Fruit fly (Drosophila melanogaster): Measurements from ENCODE around the gene CG13042.

Gene CG13042

dm6 chr3L:16356171-16356765 is 48.0 kb upstream of the CG13042 start (continued):
- TF ChIP-seq org-1 (GFP tag; optimal IDR thresholded peaks at IDR 0.05), result no peak
- no peak for TF ChIP-seq kni (GFP tag; optimal IDR thresholded peaks at IDR 0.05)
- TF ChIP-seq Dref (GFP tag; IDR thresholded peaks at IDR 0.05), result no peak
- no peak for TF ChIP-seq vfl (GFP tag; optimal IDR thresholded peaks at IDR 0.05)
- TF ChIP-seq CG31224 (GFP tag; IDR thresholded peaks at IDR 0.05), result peak; percentile 74
- TF ChIP-seq Hmx (GFP tag; optimal IDR thresholded peaks at IDR 0.05), result no peak
- TF ChIP-seq zfh2 (GFP tag; optimal IDR thresholded peaks at IDR 0.05), result no peak
- no peak for TF ChIP-seq CG7745 (tag; optimal IDR thresholded peaks at IDR 0.05)
- no peak for TF ChIP-seq Mes4 (GFP tag; optimal IDR thresholded peaks at IDR 0.05)
- no peak for TF ChIP-seq CG1792 (GFP tag; optimal IDR thresholded peaks at IDR 0.05)
- TF ChIP-seq Meics (GFP tag; optimal IDR thresholded peaks at IDR 0.05), result peak; percentile 25
- TF ChIP-seq Oli (tag; optimal IDR thresholded peaks at IDR 0.05), result no peak
- no peak for TF ChIP-seq CG2116 (GFP tag; optimal IDR thresholded peaks at IDR 0.05)
- no peak for TF ChIP-seq ind (GFP tag; optimal IDR thresholded peaks at IDR 0.05)
- TF ChIP-seq Ets65A (GFP tag), result no peak
- 0 out of 2 replicates have a peak, but pooled peaks have one; percentile 17 for TF ChIP-seq CG10321 (GFP tag; IDR thresholded peaks at IDR 0.05)
- TF ChIP-seq eyg (GFP tag; optimal IDR thresholded peaks at IDR 0.05), result no peak
- no peak for TF ChIP-seq unpg (GFP tag; optimal IDR thresholded peaks at IDR 0.05)
- TF ChIP-seq pzg (GFP tag; optimal IDR thresholded peaks at IDR 0.05), result no peak
- TF ChIP-seq abd-A (tag; optimal IDR thresholded peaks at IDR 0.05), result no peak
- TF ChIP-seq pros (GFP tag; optimal IDR thresholded peaks at IDR 0.05), result no peak
- TF ChIP-seq Jarid2 (GFP tag; optimal IDR thresholded peaks at IDR 0.05), result no peak
- no peak for TF ChIP-seq CG12942 (GFP tag; optimal IDR thresholded peaks at IDR 0.05)
- no peak for TF ChIP-seq btn (GFP tag; optimal IDR thresholded peaks at IDR 0.05)
- no peak for TF ChIP-seq dimm (GFP tag; IDR thresholded peaks at IDR 0.05)
- no peak for TF ChIP-seq CG10431 (GFP tag; optimal IDR thresholded peaks at IDR 0.05)
- no peak for TF ChIP-seq repo (GFP tag; optimal IDR thresholded peaks at IDR 0.05)
- TF ChIP-seq Dbx (GFP tag; IDR thresholded peaks at IDR 0.05), result 0 out of 3 replicates have a peak, but pooled peaks have one; percentile 15
- TF ChIP-seq Hr78 (GFP tag; optimal IDR thresholded peaks at IDR 0.05), result no peak
- TF ChIP-seq C15 (GFP tag; IDR thresholded peaks at IDR 0.05), result no peak
- TF ChIP-seq CG6175 (GFP tag; IDR thresholded peaks at IDR 0.05), result no peak
- TF ChIP-seq Sox100B (GFP tag; optimal IDR thresholded peaks at IDR 0.05), result no peak
- no peak for TF ChIP-seq Kr (GFP tag; optimal IDR thresholded peaks at IDR 0.05)
- no peak for TF ChIP-seq al (GFP tag; IDR thresholded peaks at IDR 0.05)
- TF ChIP-seq ato (GFP tag; IDR thresholded peaks at IDR 0.05; ENCODE audit: partially characterized antibody), result no peak
- TF ChIP-seq CG31441 (GFP tag; IDR thresholded peaks at IDR 0.05), result no peak
- no peak for TF ChIP-seq NK7.1 (GFP tag; optimal IDR thresholded peaks at IDR 0.05)
- TF ChIP-seq cato (GFP tag; optimal IDR thresholded peaks at IDR 0.05; ENCODE audit: borderline replicate concordance), result no peak
- TF ChIP-seq peb (GFP tag; IDR thresholded peaks at IDR 0.05), result no peak
- TF ChIP-seq az2 (GFP tag; optimal IDR thresholded peaks at IDR 0.05), result no peak
- no peak for TF ChIP-seq HHEX (GFP tag; optimal IDR thresholded peaks at IDR 0.05)
- TF ChIP-seq dm (GFP tag; optimal IDR thresholded peaks at IDR 0.05), result no peak
- no peak for TF ChIP-seq MESR4 (GFP tag; optimal IDR thresholded peaks at IDR 0.05)
- TF ChIP-seq CG4707 (GFP tag; optimal IDR thresholded peaks at IDR 0.05), result no peak
- no peak for TF ChIP-seq sqz (GFP tag; optimal IDR thresholded peaks at IDR 0.05)
- no peak for TF ChIP-seq CG10209 (GFP tag; optimal IDR thresholded peaks at IDR 0.05)
- no peak for TF ChIP-seq croc (GFP tag; conservative IDR thresholded peaks at IDR 0.05)
- TF ChIP-seq Bteb2 (GFP tag; optimal IDR thresholded peaks at IDR 0.05), result no peak
- TF ChIP-seq psq (GFP tag; optimal IDR thresholded peaks at IDR 0.05), result no peak
- peak; percentile 41; the same call in 1 of the 3 replicates for TF ChIP-seq CG34224 (GFP tag; IDR thresholded peaks at IDR 0.05; ENCODE audit: partially characterized antibody)
- peak; percentile 49 for TF ChIP-seq scrt (GFP tag; optimal IDR thresholded peaks at IDR 0.05)
